Fruit fly (Drosophila melanogaster) whole organism, embryonic: ENCODE measurements around the gene NimC1.
A peak's percentile ranks its signal among the peaks of the same experiment; 100 is the strongest.

Source experiments
- Asciz ChIP-seq: fragments of 200-800 bp; sonication (Bioruptor generic); optimal IDR thresholded peaks from 2 replicates; lab custom pipeline; 2017; ENCODE audit warnings: missing biosample characterization, mild to moderate bottlenecking, missing genetic modification characterization, missing genetic modification reagents
- Atf-2 ChIP-seq: fragments of 200-800 bp; sonication (Bioruptor generic); optimal IDR thresholded peaks from 2 replicates; lab custom pipeline; 2016; ENCODE audit warnings: missing biosample characterization, missing genetic modification characterization
- Bgb ChIP-seq: fragments of 200-800 bp; sonication (Bioruptor generic); IDR thresholded peaks from 2 replicates; pipeline ENCODE4 v1.3.6; 2022; ENCODE audit warnings: missing biosample characterization, missing genetic modification characterization; ENCODE audit not compliant: partially characterized antibody
- CG10366 ChIP-seq: fragments of 200-800 bp; sonication (Bioruptor generic); IDR thresholded peaks from 2 replicates; pipeline ENCODE4 v1.3.6; 2022; ENCODE audit warnings: missing biosample characterization, missing genetic modification characterization
- CG11504 ChIP-seq: fragments of 200-800 bp; sonication (Bioruptor generic); optimal IDR thresholded peaks from 3 replicates; lab custom pipeline; 2019; ENCODE audit warnings: missing biosample characterization, mild to moderate bottlenecking, missing genetic modification characterization, moderate library complexity
- CG11695 ChIP-seq: fragments of 200-800 bp; sonication (Bioruptor generic); IDR thresholded peaks from 3 replicates; pipeline ENCODE4 v1.3.6; 2022; ENCODE audit warnings: missing biosample characterization, missing genetic modification characterization
- CG12104 ChIP-seq: fragments of 200-800 bp; sonication (Bioruptor generic); optimal IDR thresholded peaks from 3 replicates; lab custom pipeline; 2016; ENCODE audit warnings: missing biosample characterization, missing genetic modification characterization
- CG13287 ChIP-seq: fragments of 200-800 bp; sonication (Bioruptor generic); IDR thresholded peaks from 2 replicates; pipeline ENCODE4 v1.3.6; 2022; ENCODE audit warnings: missing biosample characterization, missing genetic modification characterization; ENCODE audit not compliant: partially characterized antibody
- CG13894 ChIP-seq: fragments of 200-800 bp; sonication (Bioruptor generic); optimal IDR thresholded peaks from 3 replicates; lab custom pipeline; 2018; ENCODE audit warnings: missing biosample characterization, mild to moderate bottlenecking, missing genetic modification characterization, moderate library complexity
- CG16813 ChIP-seq: fragments of 200-800 bp; sonication (Bioruptor generic); IDR thresholded peaks from 3 replicates; pipeline ENCODE4 v1.3.6; 2022; ENCODE audit warnings: missing biosample characterization, missing genetic modification characterization; ENCODE audit not compliant: partially characterized antibody
- CG17802 ChIP-seq: fragments of 200-800 bp; sonication (Bioruptor generic); optimal IDR thresholded peaks from 2 replicates; lab custom pipeline; 2018; ENCODE audit warnings: missing biosample characterization, mild to moderate bottlenecking, missing genetic modification characterization, moderate library complexity
- CG18619 ChIP-seq: fragments of 200-800 bp; sonication (Bioruptor generic); optimal IDR thresholded peaks from 3 replicates; lab custom pipeline; 2017; ENCODE audit warnings: missing biosample characterization, mild to moderate bottlenecking, missing genetic modification characterization
- CG2202 ChIP-seq: fragments of 200-800 bp; sonication (Bioruptor generic); optimal IDR thresholded peaks from 2 replicates; lab custom pipeline; 2018; ENCODE audit warnings: missing biosample characterization, mild to moderate bottlenecking, missing genetic modification characterization
- CG30020 ChIP-seq: fragments of 200-800 bp; optimal IDR thresholded peaks from 2 replicates; lab custom pipeline; 2019; ENCODE audit warnings: missing biosample characterization, mild to moderate bottlenecking, missing genetic modification characterization, moderate library complexity
- CG30431 ChIP-seq: fragments of 200-800 bp; sonication (Bioruptor generic); optimal IDR thresholded peaks from 2 replicates; lab custom pipeline; 2017; ENCODE audit warnings: missing biosample characterization, missing genetic modification characterization
- CG31388 ChIP-seq: fragments of 200-800 bp; sonication (Bioruptor generic); optimal IDR thresholded peaks from 2 replicates; lab custom pipeline; 2016; ENCODE audit warnings: missing biosample characterization, missing genetic modification characterization
- CG31441 ChIP-seq: fragments of 200-800 bp; sonication (Bioruptor generic); IDR thresholded peaks from 2 replicates; pipeline ENCODE4 v1.3.6; 2022; ENCODE audit warnings: missing biosample characterization, missing genetic modification characterization
- CG32532 ChIP-seq: fragments of 200-800 bp; sonication (Bioruptor generic); IDR thresholded peaks from 2 replicates; pipeline ENCODE4 v1.3.6; 2022; ENCODE audit warnings: missing biosample characterization, missing genetic modification characterization
- CG3281 ChIP-seq: fragments of 200-800 bp; sonication (Bioruptor generic); optimal IDR thresholded peaks from 3 replicates; lab custom pipeline; 2017; ENCODE audit warnings: missing biosample characterization, mild to moderate bottlenecking, missing genetic modification characterization
- CG34376 ChIP-seq: fragments of 200-800 bp; sonication (Bioruptor generic); optimal IDR thresholded peaks from 2 replicates; lab custom pipeline; 2018; ENCODE audit warnings: missing biosample characterization, mild to moderate bottlenecking, missing genetic modification characterization
- CG34422 ChIP-seq: fragments of 200-800 bp; sonication (Bioruptor generic); IDR thresholded peaks from 3 replicates; pipeline ENCODE4 v1.3.6; 2022; ENCODE audit warnings: missing biosample characterization, missing genetic modification characterization
- CG4360 ChIP-seq: fragments of 200-800 bp; sonication (Bioruptor generic); IDR thresholded peaks from 2 replicates; pipeline ENCODE4 v1.3.6; 2022; ENCODE audit warnings: missing biosample characterization, missing genetic modification characterization
- CG4424 ChIP-seq: fragments of 200-800 bp; sonication (Bioruptor generic); optimal IDR thresholded peaks from 3 replicates; lab custom pipeline; 2016; ENCODE audit warnings: missing biosample characterization, missing genetic modification characterization
- CG7357 ChIP-seq: fragments of 200-800 bp; sonication (Bioruptor generic); IDR thresholded peaks from 3 replicates; pipeline ENCODE4 v1.3.6; 2022; ENCODE audit warnings: missing biosample characterization, missing genetic modification characterization
- CG8290 ChIP-seq, 3 experiments: fragments of 200-800 bp; sonication (Bioruptor generic); optimal IDR thresholded peaks; 2 replicates each; lab custom pipeline; 2016 to 2019; ENCODE audit warnings: missing biosample characterization in 3 of 3, missing genetic modification characterization in 3 of 3, mild to moderate bottlenecking in 2 of 3, moderate library complexity in 1 of 3
- CG9215 ChIP-seq: fragments of 200-800 bp; sonication (Bioruptor generic); IDR thresholded peaks from 2 replicates; pipeline ENCODE4 v1.3.6; 2022; ENCODE audit warnings: missing biosample characterization, missing genetic modification characterization
- CG9817 ChIP-seq: fragments of 200-800 bp; sonication (Bioruptor generic); optimal IDR thresholded peaks from 2 replicates; lab custom pipeline; 2018; ENCODE audit warnings: missing biosample characterization, mild to moderate bottlenecking, missing genetic modification characterization, moderate library complexity
- CTCF ChIP-seq: fragments of 200-800 bp; sonication (Bioruptor generic); optimal IDR thresholded peaks from 2 replicates; lab custom pipeline; 2017; ENCODE audit warnings: missing biosample characterization, mild to moderate bottlenecking, missing genetic modification characterization, moderate library complexity
- D19B ChIP-seq: fragments of 200-800 bp; sonication (Bioruptor generic); optimal IDR thresholded peaks from 2 replicates; lab custom pipeline; 2017; ENCODE audit warnings: missing biosample characterization, mild to moderate bottlenecking, missing genetic modification characterization
- Fer1 ChIP-seq: fragments of 200-800 bp; sonication (Bioruptor generic); optimal IDR thresholded peaks from 2 replicates; lab custom pipeline; 2017; ENCODE audit warnings: missing biosample characterization, mild to moderate bottlenecking, missing genetic modification characterization
- Fer2 ChIP-seq: fragments of 200-800 bp; sonication (Bioruptor generic); optimal IDR thresholded peaks from 2 replicates; lab custom pipeline; 2018; ENCODE audit warnings: missing biosample characterization, mild to moderate bottlenecking, missing genetic modification characterization, moderate library complexity
- Jarid2 ChIP-seq: fragments of 200-800 bp; sonication (Bioruptor generic); optimal IDR thresholded peaks from 3 replicates; lab custom pipeline; 2017; ENCODE audit warnings: mild to moderate bottlenecking, missing biosample characterization, missing genetic modification reagents, missing genetic modification characterization
- NC2α ChIP-seq: fragments of 200-800 bp; sonication (Bioruptor generic); optimal IDR thresholded peaks from 2 replicates; lab custom pipeline; 2016; ENCODE audit warnings: missing biosample characterization, missing genetic modification characterization
- Oaz ChIP-seq: fragments of 200-800 bp; sonication (Bioruptor generic); IDR thresholded peaks from 2 replicates; pipeline ENCODE4 v1.3.6; 2022; ENCODE audit warnings: missing biosample characterization, missing genetic modification characterization
- Ravus ChIP-seq: fragments of 200-800 bp; sonication (Bioruptor generic); IDR thresholded peaks from 2 replicates; pipeline ENCODE4 v1.3.6; 2022; ENCODE audit warnings: missing biosample characterization, missing genetic modification characterization
- Rx ChIP-seq: fragments of 200-800 bp; sonication (Bioruptor generic); IDR thresholded peaks from 2 replicates; pipeline ENCODE4 v1.3.6; 2022; ENCODE audit warnings: missing biosample characterization, missing genetic modification characterization
- YL-1 ChIP-seq: fragments of 200-800 bp; sonication (Bioruptor generic); optimal IDR thresholded peaks from 3 replicates; lab custom pipeline; 2017; ENCODE audit warnings: missing biosample characterization, mild to moderate bottlenecking, missing genetic modification characterization
- abd-A ChIP-seq: fragments of 200-800 bp; sonication (Bioruptor generic); optimal IDR thresholded peaks from 3 replicates; lab custom pipeline; 2019; ENCODE audit warnings: missing biosample characterization, mild to moderate bottlenecking, missing genetic modification characterization, moderate library complexity
- bcd ChIP-seq: fragments of 200-800 bp; sonication (Bioruptor generic); optimal IDR thresholded peaks from 2 replicates; lab custom pipeline; 2017; ENCODE audit warnings: missing biosample characterization, mild to moderate bottlenecking, missing genetic modification characterization
- cg ChIP-seq: fragments of 200-800 bp; sonication (Bioruptor generic); optimal IDR thresholded peaks from 3 replicates; lab custom pipeline; 2019; ENCODE audit warnings: missing biosample characterization, mild to moderate bottlenecking, missing genetic modification characterization, moderate library complexity
- chinmo ChIP-seq: fragments of 200-800 bp; sonication (Bioruptor generic); IDR thresholded peaks from 4 replicates; pipeline ENCODE4 v1.3.6; 2022; ENCODE audit warnings: missing biosample characterization, missing genetic modification characterization; ENCODE audit not compliant: partially characterized antibody
- dimm ChIP-seq: fragments of 200-800 bp; sonication (Bioruptor generic); IDR thresholded peaks from 2 replicates; pipeline ENCODE4 v1.3.6; 2022; ENCODE audit warnings: missing biosample characterization, missing genetic modification characterization
- dmrt99B ChIP-seq: fragments of 200-800 bp; sonication (Bioruptor generic); optimal IDR thresholded peaks from 2 replicates; lab custom pipeline; 2018; ENCODE audit warnings: missing biosample characterization, mild to moderate bottlenecking, missing genetic modification characterization, moderate library complexity
- fd64A ChIP-seq: fragments of 200-800 bp; sonication (Bioruptor generic); optimal IDR thresholded peaks from 3 replicates; lab custom pipeline; 2018; ENCODE audit warnings: missing biosample characterization, mild to moderate bottlenecking, missing genetic modification characterization
- fru ChIP-seq: fragments of >200 bp; optimal IDR thresholded peaks from 2 replicates; lab custom pipeline; 2017
- ham ChIP-seq: fragments of 200-800 bp; sonication (Bioruptor generic); IDR thresholded peaks from 2 replicates; pipeline ENCODE4 v1.3.6; 2022; ENCODE audit warnings: missing biosample characterization, missing genetic modification characterization
- her ChIP-seq: fragments of 200-800 bp; sonication (Bioruptor generic); optimal IDR thresholded peaks from 2 replicates; lab custom pipeline; 2016; ENCODE audit warnings: missing biosample characterization, missing genetic modification characterization
- insv ChIP-seq, 2 experiments: fragments of 200-800 bp; sonication (Bioruptor generic); optimal IDR thresholded peaks; 3 replicates each; lab custom pipeline; 2016 to 2018; ENCODE audit warnings: missing biosample characterization in 2 of 2, missing genetic modification characterization in 2 of 2
- tap ChIP-seq: fragments of 200-800 bp; optimal IDR thresholded peaks from 3 replicates; lab custom pipeline; 2019; ENCODE audit warnings: missing biosample characterization, mild to moderate bottlenecking, missing genetic modification characterization, moderate library complexity
- wor ChIP-seq: fragments of 200-800 bp; sonication (Bioruptor generic); IDR thresholded peaks from 2 replicates; pipeline ENCODE4 v1.3.6; 2022; ENCODE audit warnings: missing biosample characterization, missing genetic modification characterization

Gene NimC1

dm6 chr2L:14011591-14012303, 35.2 kb upstream of the NimC1 start (continued):
- TF ChIP-seq abd-A (tag; lab: Kevin White, UChicago) (no peak), tap (tag; lab: Kevin White, UChicago) (peak; percentile 47), Atf-2 (no peak), YL-1 (GFP tag; lab: Kevin White, UChicago) (no peak), Fer2 (no peak), CG16813 (GFP tag; lab: Robert Waterston, UW) (no peak), CG18619 (GFP tag; lab: Kevin White, UChicago) (peak; percentile 23), fru (lab: Kevin White, UChicago) (no peak), CG30431 (no peak), dmrt99B (tag; lab: Kevin White, UChicago) (peak; percentile 49), her (no peak), bcd (peak; percentile 43), CG7357 (GFP tag; lab: Robert Waterston, UW) (no peak), dimm (GFP tag; lab: Robert Waterston, UW) (no peak), CG30020 (tag; lab: Kevin White, UChicago) (no peak), CG4424 (GFP tag; lab: Kevin White, UChicago) (peak; percentile 40), CG11695 (GFP tag; lab: Robert Waterston, UW) (peak; percentile 50; the same call in 1 of the 3 replicates), fd64A (GFP tag; lab: Kevin White, UChicago) (no peak), Bgb (GFP tag; lab: Robert Waterston, UW) (peak; percentile 67; the same call in 1 of the 2 replicates), CG2202 (tag; lab: Kevin White, UChicago) (no peak), CG8290 (GFP tag; optimal IDR thresholded peaks at IDR 0.05; lab: Kevin White, UChicago) (peak; percentile 27), CG8290 (tag; optimal IDR thresholded peaks at IDR 0.05; lab: Kevin White, UChicago) (peak in 1 of 2 experiments; percentile 27), CG34376 (GFP tag; lab: Kevin White, UChicago) (no peak), CG34422 (GFP tag; lab: Robert Waterston, UW) (no peak), CG13287 (peak; percentile 39; the same call in 1 of the 2 replicates), NC2α (no peak), Asciz (GFP tag; lab: Kevin White, UChicago) (no peak), Ravus (no peak), Oaz (GFP tag; lab: Robert Waterston, UW) (0 out of 2 replicates have a peak, but pooled peaks have one; percentile 10), CG4360 (GFP tag; lab: Robert Waterston, UW) (no peak), cg (no peak), chinmo (no peak), ham (GFP tag; lab: Robert Waterston, UW) (no peak), CG12104 (GFP tag; lab: Kevin White, UChicago) (no peak), CG17802 (tag; lab: Kevin White, UChicago) (no peak), CG9215 (GFP tag; lab: Robert Waterston, UW) (no peak), CG31388 (GFP tag; lab: Kevin White, UChicago) (no peak), CTCF (GFP tag; lab: Kevin White, UChicago) (peak; percentile 83), Fer1 (GFP tag; lab: Kevin White, UChicago) (peak; percentile 70), CG11504 (tag; lab: Kevin White, UChicago) (peak; percentile 56), CG10366 (GFP tag; lab: Robert Waterston, UW) (peak; percentile 48), CG32532 (GFP tag; lab: Robert Waterston, UW) (peak; percentile 80), insv (GFP tag; optimal IDR thresholded peaks at IDR 0.05; lab: Kevin White, UChicago) (no peak), Jarid2 (GFP tag; lab: Kevin White, UChicago) (no peak), CG31441 (GFP tag; lab: Robert Waterston, UW) (peak; percentile 35; the same call in 1 of the 2 replicates), CG13894 (tag; lab: Kevin White, UChicago) (peak; percentile 53), CG3281 (GFP tag; lab: Kevin White, UChicago) (peak; percentile 45), Rx (0 out of 2 replicates have a peak, but pooled peaks have one; percentile 7), D19B (GFP tag; lab: Kevin White, UChicago) (no peak), CG9817 (tag; lab: Kevin White, UChicago) (no peak), wor (GFP tag; lab: Robert Waterston, UW) (no peak)
